Fruit fly (Drosophila melanogaster): ENCODE measurements around the gene PrBP.
A peak's percentile ranks its signal among the peaks of the same experiment; 100 is the strongest.

PrBP gene

DNA sequence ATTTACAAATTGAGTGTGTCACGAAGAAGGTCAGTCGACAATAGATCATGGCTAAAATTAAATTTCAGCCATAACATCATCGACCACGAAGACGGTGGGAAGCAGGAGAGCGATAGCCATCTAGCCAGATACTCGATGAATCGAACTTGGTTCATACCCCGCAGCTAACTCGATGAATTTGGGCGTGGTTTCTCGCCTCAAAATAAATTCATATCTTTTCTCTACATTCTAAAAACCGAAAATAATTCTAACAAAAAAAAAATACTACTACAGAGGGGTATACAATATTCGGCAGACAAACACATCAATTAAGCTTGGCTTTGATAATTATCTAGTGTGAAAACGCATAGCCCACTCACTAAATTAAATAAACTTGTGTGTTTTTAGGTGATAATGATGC lies 46.9 kb upstream of the PrBP start (continued):
- TF ChIP-seq CG1603 (tag; optimal IDR thresholded peaks at IDR 0.05), result peak; percentile 33
- TF ChIP-seq HLH4C (GFP tag; IDR thresholded peaks at IDR 0.05; ENCODE audit: partially characterized antibody), result peak; percentile 44; the same call in 1 of the 3 replicates
- TF ChIP-seq trh (GFP tag; optimal IDR thresholded peaks at IDR 0.05), result peak; percentile 18
- TF ChIP-seq luna (GFP tag; optimal IDR thresholded peaks at IDR 0.05), result no peak
- TF ChIP-seq Nf-YA (GFP tag; IDR thresholded peaks at IDR 0.05), result peak; percentile 33; the same call in 1 of the 2 replicates
- no peak for TF ChIP-seq Bgb (GFP tag; IDR thresholded peaks at IDR 0.05; ENCODE audit: partially characterized antibody)
- no peak for TF ChIP-seq Fer1 (GFP tag; optimal IDR thresholded peaks at IDR 0.05)
- TF ChIP-seq Hr39 (optimal IDR thresholded peaks at IDR 0.05), result no peak
- peak; percentile 64; the same call in 1 of the 3 replicates for TF ChIP-seq dysf (GFP tag; IDR thresholded peaks at IDR 0.05)
- peak; percentile 15 for TF ChIP-seq CG13424 (tag; optimal IDR thresholded peaks at IDR 0.05)

DNA sequence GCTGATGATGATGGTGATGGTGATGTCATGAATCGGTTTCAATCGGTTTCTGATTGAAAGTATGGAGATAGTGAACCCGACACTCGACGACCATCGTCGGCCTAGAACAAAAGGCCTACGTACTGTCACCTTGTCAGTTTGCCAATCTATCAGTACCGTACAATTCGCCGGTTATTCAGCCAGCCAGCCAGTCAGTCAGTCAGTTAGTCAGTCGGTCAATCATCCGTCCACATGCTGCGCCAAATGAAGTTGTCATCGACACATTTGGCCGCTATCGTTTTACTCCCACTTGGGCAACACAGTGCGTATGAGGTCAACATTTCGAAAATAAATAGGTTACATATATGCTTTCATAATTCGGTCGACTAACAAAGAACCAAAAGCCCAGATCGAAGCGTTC lies 35.3 kb upstream of the PrBP start:
- TF ChIP-seq Nf-YC (tag; optimal IDR thresholded peaks at IDR 0.05) (no peak), CG13424 (tag; optimal IDR thresholded peaks at IDR 0.05) (no peak), CG8089 (GFP tag; optimal IDR thresholded peaks at IDR 0.05) (no peak), sqz (GFP tag; optimal IDR thresholded peaks at IDR 0.05) (no peak), Sry-δ (GFP tag; optimal IDR thresholded peaks at IDR 0.05) (no peak), CHES-1-like (GFP tag; optimal IDR thresholded peaks at IDR 0.05) (no peak), gem (tag; optimal IDR thresholded peaks at IDR 0.05) (no peak), CG8281 (tag; optimal IDR thresholded peaks at IDR 0.05) (peak; percentile 96), Atf6 (GFP tag; IDR thresholded peaks at IDR 0.05) (no peak), salm (tag; optimal IDR thresholded peaks at IDR 0.05) (no peak), Jarid2 (GFP tag; optimal IDR thresholded peaks at IDR 0.05) (no peak), lab (GFP tag; optimal IDR thresholded peaks at IDR 0.05) (peak; percentile 25), HLH3B (GFP tag; IDR thresholded peaks at IDR 0.05) (no peak), CG10462 (GFP tag; optimal IDR thresholded peaks at IDR 0.05) (no peak), CG4328 (GFP tag; optimal IDR thresholded peaks at IDR 0.05) (no peak), da (GFP tag; optimal IDR thresholded peaks at IDR 0.05) (no peak), CG14710 (tag; optimal IDR thresholded peaks at IDR 0.05) (no peak), CG17359 (tag; optimal IDR thresholded peaks at IDR 0.05) (no peak), Ets65A (GFP tag) (peak; percentile 88), kah (GFP tag; optimal IDR thresholded peaks at IDR 0.05) (no peak), CG16779 (GFP tag; IDR thresholded peaks at IDR 0.05) (0 out of 2 replicates have a peak, but pooled peaks have one; percentile 14)

DNA sequence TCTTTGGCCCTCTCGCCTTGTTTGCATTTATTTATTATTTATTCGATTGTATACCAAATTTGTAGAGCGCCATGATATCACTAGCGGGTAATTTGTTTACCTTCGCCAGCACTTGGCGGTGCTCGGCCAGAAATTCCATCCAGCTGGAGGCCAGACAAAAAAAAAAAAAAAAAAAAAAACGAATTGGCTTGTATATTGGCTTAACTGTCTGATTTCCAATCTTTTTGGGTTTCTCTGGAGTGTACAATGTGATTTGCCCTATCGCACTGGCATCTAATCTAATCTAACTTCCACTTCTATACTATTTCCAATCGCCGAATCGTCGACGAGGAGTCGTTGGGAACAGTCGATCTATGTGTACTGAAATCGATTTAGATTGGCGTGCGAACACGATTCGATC lies 34.0 kb upstream of the PrBP start:
- TF ChIP-seq exex (tag; optimal IDR thresholded peaks at IDR 0.05), result peak; percentile 96
- TF ChIP-seq Gug (GFP tag; IDR thresholded peaks at IDR 0.05), result no peak
- TF ChIP-seq CG12659 (GFP tag; optimal IDR thresholded peaks at IDR 0.05), result no peak
- no peak for TF ChIP-seq fd64A (GFP tag; optimal IDR thresholded peaks at IDR 0.05)
- no peak for TF ChIP-seq PHDP (tag; optimal IDR thresholded peaks at IDR 0.05)
- TF ChIP-seq Trl (optimal IDR thresholded peaks at IDR 0.05), result no peak
- no peak for TF ChIP-seq Trl (GFP tag; optimal IDR thresholded peaks at IDR 0.05)
- no peak for TF ChIP-seq tio (GFP tag; optimal IDR thresholded peaks at IDR 0.05)
- TF ChIP-seq Camta (GFP tag; optimal IDR thresholded peaks at IDR 0.05), result no peak
- TF ChIP-seq pfk (GFP tag; optimal IDR thresholded peaks at IDR 0.05), result no peak
- no peak for TF ChIP-seq eve (GFP tag; optimal IDR thresholded peaks at IDR 0.05)
- TF ChIP-seq CG31441 (GFP tag; IDR thresholded peaks at IDR 0.05), result no peak
- no peak for TF ChIP-seq cato (GFP tag; optimal IDR thresholded peaks at IDR 0.05; ENCODE audit: borderline replicate concordance)
- peak; percentile 9 for TF ChIP-seq B-H2 (GFP tag; optimal IDR thresholded peaks at IDR 0.05)
- no peak for TF ChIP-seq stwl (tag; optimal IDR thresholded peaks at IDR 0.05)
- TF ChIP-seq ranshi (GFP tag; IDR thresholded peaks at IDR 0.05), result no peak
- TF ChIP-seq pan (optimal IDR thresholded peaks at IDR 0.05), result no peak
- TF ChIP-seq pan (GFP tag; optimal IDR thresholded peaks at IDR 0.05 in 1 of 2, IDR thresholded peaks at IDR 0.05 in 1 of 2), result no peak
- TF ChIP-seq lab (GFP tag; optimal IDR thresholded peaks at IDR 0.05), result peak; percentile 55
- TF ChIP-seq her (GFP tag; optimal IDR thresholded peaks at IDR 0.05), result peak; percentile 1
- no peak for TF ChIP-seq dati (GFP tag; IDR thresholded peaks at IDR 0.05)
- TF ChIP-seq emc (GFP tag; optimal IDR thresholded peaks at IDR 0.05), result no peak
- TF ChIP-seq CG10979 (tag; optimal IDR thresholded peaks at IDR 0.05), result no peak

Measured in whole organism, embryonic.